Fruit fly (Drosophila melanogaster) whole organism, embryonic: ENCODE measurements around the gene CG11898.

ENCODE experiments used
- Aef1 ChIP-seq: fragments of 200-800 bp; sonication (Bioruptor generic); IDR thresholded peaks from 3 replicates; pipeline ENCODE4 v1.3.6; 2022; ENCODE audit warnings: missing biosample characterization, missing genetic modification characterization
- Atf3 ChIP-seq: fragments of 200-800 bp; sonication (Bioruptor generic); optimal IDR thresholded peaks from 3 replicates; lab custom pipeline; 2016; ENCODE audit warnings: missing biosample characterization, missing genetic modification characterization
- CG12071 ChIP-seq: fragments of 200-800 bp; sonication (Bioruptor generic); optimal IDR thresholded peaks from 3 replicates; lab custom pipeline; 2018; ENCODE audit warnings: missing biosample characterization, mild to moderate bottlenecking, missing genetic modification characterization
- CG13424 ChIP-seq: fragments of 200-800 bp; sonication (Bioruptor generic); optimal IDR thresholded peaks from 2 replicates; lab custom pipeline; 2019; ENCODE audit warnings: missing biosample characterization, mild to moderate bottlenecking, missing genetic modification characterization, moderate library complexity
- CG14050 ChIP-seq: fragments of 200-800 bp; sonication (Bioruptor generic); IDR thresholded peaks from 3 replicates; pipeline ENCODE4 v1.3.6; 2022; ENCODE audit warnings: missing biosample characterization, missing genetic modification characterization
- CG14710 ChIP-seq: fragments of 200-800 bp; sonication (Bioruptor generic); optimal IDR thresholded peaks from 3 replicates; lab custom pipeline; 2019; ENCODE audit warnings: missing biosample characterization, mild to moderate bottlenecking, missing genetic modification characterization, moderate library complexity
- CG15601 ChIP-seq: fragments of 200-800 bp; sonication (Bioruptor generic); optimal IDR thresholded peaks from 3 replicates; lab custom pipeline; 2019; ENCODE audit warnings: missing biosample characterization, mild to moderate bottlenecking, missing genetic modification characterization, moderate library complexity
- CG1602 ChIP-seq: fragments of 200-800 bp; sonication (Bioruptor generic); optimal IDR thresholded peaks from 3 replicates; lab custom pipeline; 2016; ENCODE audit warnings: missing biosample characterization, missing genetic modification characterization
- CG17361 ChIP-seq: fragments of 200-800 bp; sonication (Bioruptor generic); IDR thresholded peaks from 3 replicates; pipeline ENCODE4 v1.3.6; 2022; ENCODE audit warnings: missing biosample characterization, missing genetic modification characterization
- CG18619 ChIP-seq: fragments of 200-800 bp; sonication (Bioruptor generic); optimal IDR thresholded peaks from 3 replicates; lab custom pipeline; 2017; ENCODE audit warnings: missing biosample characterization, mild to moderate bottlenecking, missing genetic modification characterization
- CG2199 ChIP-seq: fragments of 200-800 bp; sonication (Bioruptor generic); IDR thresholded peaks from 3 replicates; pipeline ENCODE4 v1.3.6; 2022; ENCODE audit warnings: missing biosample characterization, missing genetic modification characterization
- CG2678 ChIP-seq: fragments of 200-800 bp; sonication (Bioruptor generic); optimal IDR thresholded peaks from 3 replicates; lab custom pipeline; 2019; ENCODE audit warnings: missing biosample characterization, mild to moderate bottlenecking, missing genetic modification characterization, moderate library complexity
- CG32532 ChIP-seq: fragments of 200-800 bp; sonication (Bioruptor generic); IDR thresholded peaks from 2 replicates; pipeline ENCODE4 v1.3.6; 2022; ENCODE audit warnings: missing biosample characterization, missing genetic modification characterization
- CG32772 ChIP-seq: fragments of 200-800 bp; sonication (Bioruptor generic); IDR thresholded peaks from 2 replicates; pipeline ENCODE4 v1.3.6; 2022; ENCODE audit warnings: missing biosample characterization, missing genetic modification characterization
- CG3281 ChIP-seq: fragments of 200-800 bp; sonication (Bioruptor generic); optimal IDR thresholded peaks from 3 replicates; lab custom pipeline; 2017; ENCODE audit warnings: missing biosample characterization, mild to moderate bottlenecking, missing genetic modification characterization
- CG34224 ChIP-seq: fragments of 200-800 bp; sonication (Bioruptor generic); IDR thresholded peaks from 3 replicates; pipeline ENCODE4 v1.3.6; 2022; ENCODE audit warnings: missing biosample characterization, missing genetic modification characterization; ENCODE audit not compliant: partially characterized antibody
- CG3995 ChIP-seq: fragments of 200-800 bp; sonication (Bioruptor generic); optimal IDR thresholded peaks from 3 replicates; lab custom pipeline; 2016; ENCODE audit warnings: missing biosample characterization, missing genetic modification characterization
- CG4820 ChIP-seq: fragments of 200-800 bp; sonication (Bioruptor generic); optimal IDR thresholded peaks from 3 replicates; lab custom pipeline; 2016; ENCODE audit warnings: missing biosample characterization, missing genetic modification characterization
- CG6683 ChIP-seq: fragments of 200-800 bp; sonication (Bioruptor generic); optimal IDR thresholded peaks from 2 replicates; lab custom pipeline; 2017; ENCODE audit warnings: missing biosample characterization, mild to moderate bottlenecking, missing genetic modification characterization, missing genetic modification reagents
- CG6813 ChIP-seq: fragments of 200-800 bp; sonication (Bioruptor generic); optimal IDR thresholded peaks from 2 replicates; lab custom pipeline; 2017; ENCODE audit warnings: missing biosample characterization, missing genetic modification characterization, mild to moderate bottlenecking, moderate library complexity, missing genetic modification reagents
- CG7556 ChIP-seq: fragments of 200-800 bp; sonication (Bioruptor generic); optimal IDR thresholded peaks from 2 replicates; lab custom pipeline; 2017; ENCODE audit warnings: missing biosample characterization, mild to moderate bottlenecking, missing genetic modification characterization
- CTCF ChIP-seq: fragments of 200-800 bp; sonication (Bioruptor generic); optimal IDR thresholded peaks from 2 replicates; lab custom pipeline; 2017; ENCODE audit warnings: missing biosample characterization, mild to moderate bottlenecking, missing genetic modification characterization, moderate library complexity
- Chrac-16 ChIP-seq: fragments of 200-800 bp; sonication (Bioruptor generic); optimal IDR thresholded peaks from 3 replicates; lab custom pipeline; 2016; ENCODE audit warnings: missing biosample characterization, missing genetic modification characterization
- CrebB ChIP-seq: fragments of 200-800 bp; sonication (Bioruptor generic); optimal IDR thresholded peaks from 3 replicates; lab custom pipeline; 2018; ENCODE audit warnings: missing biosample characterization, mild to moderate bottlenecking, missing genetic modification characterization
- H2.0 ChIP-seq: fragments of 200-800 bp; sonication (Bioruptor generic); IDR thresholded peaks from 2 replicates; pipeline ENCODE4 v1.3.6; 2022; ENCODE audit warnings: missing biosample characterization, missing genetic modification characterization
- Max ChIP-seq: fragments of 200-800 bp; sonication (Bioruptor generic); optimal IDR thresholded peaks from 2 replicates; lab custom pipeline; 2016; ENCODE audit warnings: missing biosample characterization, mild to moderate bottlenecking, missing genetic modification characterization
- Mrtf ChIP-seq: fragments of 200-800 bp; sonication (Bioruptor generic); IDR thresholded peaks from 3 replicates; pipeline ENCODE4 v1.3.6; 2022; ENCODE audit warnings: missing biosample characterization, missing genetic modification characterization
- Nf-YB ChIP-seq: fragments of 200-800 bp; sonication (Bioruptor generic); optimal IDR thresholded peaks from 3 replicates; lab custom pipeline; 2019; ENCODE audit warnings: missing biosample characterization, mild to moderate bottlenecking, missing genetic modification characterization, moderate library complexity
- Side ChIP-seq: fragments of 200-800 bp; sonication (Bioruptor generic); optimal IDR thresholded peaks from 2 replicates; lab custom pipeline; 2016; ENCODE audit warnings: missing biosample characterization, missing genetic modification characterization
- Sox100B ChIP-seq: fragments of 200-800 bp; sonication (Bioruptor generic); optimal IDR thresholded peaks from 3 replicates; lab custom pipeline; 2018; ENCODE audit warnings: missing biosample characterization, mild to moderate bottlenecking, missing genetic modification characterization
- Spps ChIP-seq: fragments of 200-800 bp; sonication (Bioruptor generic); optimal IDR thresholded peaks from 2 replicates; lab custom pipeline; 2018; ENCODE audit warnings: missing biosample characterization, mild to moderate bottlenecking, missing genetic modification characterization
- Usf ChIP-seq: fragments of 200-800 bp; sonication (Bioruptor generic); optimal IDR thresholded peaks from 2 replicates; lab custom pipeline; 2017; ENCODE audit warnings: missing genotype, missing biosample characterization, missing genetic modification characterization
- az2 ChIP-seq: fragments of 200-800 bp; sonication (Bioruptor generic); optimal IDR thresholded peaks from 3 replicates; lab custom pipeline; 2016; ENCODE audit warnings: missing biosample characterization, missing genetic modification characterization
- chinmo ChIP-seq: fragments of 200-800 bp; sonication (Bioruptor generic); IDR thresholded peaks from 4 replicates; pipeline ENCODE4 v1.3.6; 2022; ENCODE audit warnings: missing biosample characterization, missing genetic modification characterization; ENCODE audit not compliant: partially characterized antibody
- chn ChIP-seq: fragments of 200-800 bp; sonication (Bioruptor generic); optimal IDR thresholded peaks from 2 replicates; lab custom pipeline; 2016; ENCODE audit warnings: missing biosample characterization, missing genetic modification characterization
- crol ChIP-seq: fragments of 200-800 bp; sonication (Bioruptor generic); IDR thresholded peaks from 2 replicates; pipeline ENCODE4 v1.3.6; 2022; ENCODE audit warnings: missing biosample characterization, missing genetic modification characterization
- crp ChIP-seq, 2 experiments: fragments of 200-800 bp; sonication (Bioruptor generic); optimal IDR thresholded peaks; 2 replicates in 1 of 2; 3 replicates in 1 of 2; lab custom pipeline; 2017; ENCODE audit warnings: missing biosample characterization in 2 of 2, missing genetic modification characterization in 2 of 2, mild to moderate bottlenecking in 1 of 2, moderate library complexity in 1 of 2
- dati ChIP-seq: fragments of 200-800 bp; sonication (Bioruptor generic); IDR thresholded peaks from 2 replicates; pipeline ENCODE4 v1.3.6; 2022; ENCODE audit warnings: missing biosample characterization, missing genetic modification characterization
- exex ChIP-seq: fragments of 200-800 bp; sonication (Bioruptor generic); optimal IDR thresholded peaks from 4 replicates; lab custom pipeline; 2018; ENCODE audit warnings: missing biosample characterization, mild to moderate bottlenecking, missing genetic modification characterization, moderate library complexity
- gro ChIP-seq: fragments of 200-800 bp; sonication (Bioruptor generic); optimal IDR thresholded peaks from 2 replicates; lab custom pipeline; 2016; ENCODE audit warnings: missing biosample characterization, missing genetic modification characterization
- gt ChIP-seq: fragments of 200-800 bp; sonication (Bioruptor generic); IDR thresholded peaks from 2 replicates; pipeline ENCODE4 v1.3.6; 2022; ENCODE audit warnings: missing biosample characterization, missing genetic modification characterization
- insv ChIP-seq, 2 experiments: fragments of 200-800 bp; sonication (Bioruptor generic); optimal IDR thresholded peaks; 3 replicates each; lab custom pipeline; 2016 to 2018; ENCODE audit warnings: missing biosample characterization in 2 of 2, missing genetic modification characterization in 2 of 2
- luna ChIP-seq: fragments of 200-800 bp; sonication (Bioruptor generic); optimal IDR thresholded peaks from 2 replicates; lab custom pipeline; 2016; ENCODE audit warnings: missing biosample characterization, missing genetic modification characterization
- p53 ChIP-seq: fragments of 200-800 bp; sonication (Bioruptor generic); optimal IDR thresholded peaks from 2 replicates; lab custom pipeline; 2016; ENCODE audit warnings: missing biosample characterization, missing genetic modification characterization
- pho ChIP-seq: fragments of 200-800 bp; sonication (Bioruptor generic); optimal IDR thresholded peaks from 2 replicates; lab custom pipeline; 2016; ENCODE audit warnings: missing biosample characterization, missing genetic modification characterization
- run ChIP-seq: fragments of 200-800 bp; sonication (Bioruptor generic); optimal IDR thresholded peaks from 3 replicates; lab custom pipeline; 2018; ENCODE audit warnings: missing biosample characterization, mild to moderate bottlenecking, missing genetic modification characterization
- so ChIP-seq: fragments of 200-800 bp; sonication (Bioruptor generic); IDR thresholded peaks from 3 replicates; pipeline ENCODE4 v1.3.6; 2022; ENCODE audit warnings: missing biosample characterization, missing genetic modification characterization
- ssp ChIP-seq: fragments of 200-800 bp; sonication (Bioruptor generic); IDR thresholded peaks from 2 replicates; pipeline ENCODE4 v1.3.6; 2022; ENCODE audit warnings: missing biosample characterization, missing genetic modification characterization
- tio ChIP-seq: fragments of 200-800 bp; sonication (Bioruptor generic); optimal IDR thresholded peaks from 2 replicates; lab custom pipeline; 2017; ENCODE audit warnings: missing biosample characterization, missing genetic modification characterization, inconsistent platforms
- ttk ChIP-seq: fragments of 200-800 bp; sonication (Bioruptor generic); IDR thresholded peaks from 2 replicates; pipeline ENCODE4 v2.1.2; 2022; ENCODE audit warnings: missing biosample characterization, missing genetic modification characterization
- wdn ChIP-seq: fragments of 200-800 bp; sonication (Bioruptor generic); IDR thresholded peaks from 2 replicates; pipeline ENCODE4 v1.3.6; 2022; ENCODE audit warnings: missing biosample characterization, missing genetic modification characterization
- yki ChIP-seq: fragments of >200 bp; optimal IDR thresholded peaks from 3 replicates; lab custom pipeline; 2018

The CG11898 gene

DNA sequence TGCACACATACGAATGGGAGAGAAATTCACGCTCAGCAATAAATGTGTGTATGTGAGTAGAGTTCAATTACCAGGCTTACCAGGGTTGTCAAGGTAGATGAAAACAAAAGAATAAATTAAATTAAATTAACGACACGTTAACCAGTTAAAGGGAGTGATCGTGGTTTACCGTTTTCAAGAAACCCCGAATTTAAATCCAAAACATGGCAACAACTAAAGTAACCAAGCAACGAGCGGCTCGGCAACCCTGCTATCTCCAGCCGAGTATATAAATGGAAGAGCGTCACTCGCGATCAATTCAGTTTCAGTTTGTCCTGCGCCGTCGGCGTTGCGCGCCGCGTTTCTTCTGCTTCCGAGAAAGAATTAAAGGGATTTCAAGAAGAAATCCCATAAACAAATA lies 48.8 kb downstream of the CG11898 start (continued):
- TF ChIP-seq Aef1 (GFP tag; lab: Robert Waterston, UW): peak; percentile 99
- peak; percentile 99 for TF ChIP-seq CG4820
- peak; percentile 99 for TF ChIP-seq CG2199
- peak; percentile 99 for TF ChIP-seq CG3281
- TF ChIP-seq dati: peak; percentile 98
- TF ChIP-seq gt (GFP tag; lab: Robert Waterston, UW): peak; percentile 98
- TF ChIP-seq Mrtf (GFP tag; lab: Robert Waterston, UW): peak; percentile 99
- TF ChIP-seq Max (GFP tag; lab: Kevin White, UChicago): peak; percentile 99
- peak; percentile 99 for TF ChIP-seq H2.0
- TF ChIP-seq ttk (GFP tag; lab: Robert Waterston, UW): peak; percentile 99
- TF ChIP-seq chn (GFP tag; lab: Kevin White, UChicago): peak; percentile 99
- TF ChIP-seq CG14050 (GFP tag; lab: Robert Waterston, UW): peak; percentile 99
- TF ChIP-seq run (tag; lab: Kevin White, UChicago): peak; percentile 98
- peak; percentile 99 for TF ChIP-seq Side
- TF ChIP-seq Chrac-16 (GFP tag; lab: Kevin White, UChicago): peak; percentile 99
- peak; percentile 99 for TF ChIP-seq CG12071 (GFP tag; lab: Kevin White, UChicago)
- TF ChIP-seq pho (GFP tag; lab: Kevin White, UChicago): peak; percentile 99
- peak; percentile 72; the same call in 2 of the 4 replicates for TF ChIP-seq chinmo (GFP tag; lab: Robert Waterston, UW)
- peak; percentile 99 for TF ChIP-seq CG14710 (tag; lab: Kevin White, UChicago)
- TF ChIP-seq crp (GFP tag; optimal IDR thresholded peaks at IDR 0.05; lab: Kevin White, UChicago): peak; percentile 24 to 76
- peak; percentile 99 for TF ChIP-seq Usf (GFP tag; lab: Kevin White, UChicago)
- TF ChIP-seq CG7556 (GFP tag; lab: Kevin White, UChicago): peak; percentile 99
- TF ChIP-seq Nf-YB (GFP tag; lab: Kevin White, UChicago): peak; percentile 91
- peak; percentile 99 for TF ChIP-seq CG2678 (tag; lab: Kevin White, UChicago)
- TF ChIP-seq tio (GFP tag; lab: Kevin White, UChicago): peak; percentile 99
- peak; percentile 94 for TF ChIP-seq ssp (GFP tag; lab: Robert Waterston, UW)
- TF ChIP-seq gro (GFP tag; lab: Kevin White, UChicago): peak; percentile 99
- TF ChIP-seq CG3995: peak; percentile 88
- TF ChIP-seq CTCF (GFP tag; lab: Kevin White, UChicago): peak; percentile 78
- peak; percentile 98 for TF ChIP-seq CG17361 (GFP tag; lab: Robert Waterston, UW)
- TF ChIP-seq CG13424: peak; percentile 99
- TF ChIP-seq crol: peak; percentile 87
- TF ChIP-seq so: peak; percentile 100
- peak; percentile 99 for TF ChIP-seq Spps (tag; lab: Kevin White, UChicago)
- peak; percentile 99 for TF ChIP-seq CrebB
- TF ChIP-seq insv (GFP tag; optimal IDR thresholded peaks at IDR 0.05; lab: Kevin White, UChicago): peak; percentile 82 to 85
- TF ChIP-seq exex (tag; lab: Kevin White, UChicago): peak; percentile 95
- TF ChIP-seq p53 (GFP tag; lab: Kevin White, UChicago): peak; percentile 97
- peak; percentile 96 for TF ChIP-seq luna (GFP tag; lab: Kevin White, UChicago)
- peak; percentile 99 for TF ChIP-seq wdn (GFP tag; lab: Robert Waterston, UW)
- no peak for TF ChIP-seq yki (lab: Kevin White, UChicago)
- peak; percentile 99 for TF ChIP-seq CG32772
- TF ChIP-seq az2 (GFP tag; lab: Kevin White, UChicago): peak; percentile 99
- TF ChIP-seq Sox100B (GFP tag; lab: Kevin White, UChicago): peak; percentile 98
- peak; percentile 99 for TF ChIP-seq CG32532 (GFP tag; lab: Robert Waterston, UW)
- TF ChIP-seq CG15601 (tag; lab: Kevin White, UChicago): peak; percentile 99
- peak; percentile 99 for TF ChIP-seq CG18619
- TF ChIP-seq CG1602 (GFP tag; lab: Kevin White, UChicago): peak; percentile 99
- peak; percentile 25; the same call in 1 of the 3 replicates for TF ChIP-seq CG34224 (GFP tag; lab: Robert Waterston, UW)
- peak; percentile 98 for TF ChIP-seq Atf3 (GFP tag; lab: Kevin White, UChicago)
- peak; percentile 98 for TF ChIP-seq CG6683
- TF ChIP-seq CG6813: peak; percentile 99
